Worm (Caenorhabditis elegans) whole organism, dauer: ENCODE results near the gene C34C6.3.

Experiments
- unc-62 ChIP-seq: sonication (generic microtip); optimal IDR thresholded peaks from 2 replicates; lab custom pipeline; 2017; ENCODE audit warnings: missing biosample characterization, missing genetic modification reagents, missing genetic modification characterization

C34C6.3 gene

DNA sequence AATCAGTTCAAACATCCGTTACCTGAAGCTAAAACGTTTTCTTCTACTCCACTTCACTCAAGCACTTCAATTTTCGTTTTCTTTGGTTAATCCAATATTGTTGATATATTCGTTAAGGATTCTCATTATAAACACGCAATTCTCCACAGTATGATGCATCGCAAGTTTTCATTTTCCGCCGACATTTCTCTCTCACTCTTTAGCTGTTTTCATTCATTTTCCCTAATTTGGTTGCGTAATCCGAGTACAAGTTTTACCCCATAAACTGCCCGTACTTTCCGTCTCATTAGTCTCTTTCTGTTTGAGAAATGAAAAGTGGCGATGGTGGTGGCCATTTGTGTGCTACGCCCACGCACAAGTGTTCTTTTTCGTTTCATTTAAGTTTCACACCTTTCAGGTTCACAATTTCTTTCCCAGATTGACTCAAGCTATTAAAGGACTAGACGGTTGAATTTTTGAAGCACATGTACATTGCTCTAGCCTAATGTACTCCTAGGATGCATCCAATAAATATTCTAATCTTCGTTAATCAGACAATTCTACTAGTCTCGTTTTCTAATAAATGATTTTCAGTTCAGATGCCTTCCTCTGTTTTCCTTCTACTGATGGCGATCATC, at the start of gene C34C6.3:
Gene C34C6.3 (plus strand): TSS at position 567 of the 617 bp plus-strand sequence.
- TF ChIP-seq unc-62: no peak

DNA sequence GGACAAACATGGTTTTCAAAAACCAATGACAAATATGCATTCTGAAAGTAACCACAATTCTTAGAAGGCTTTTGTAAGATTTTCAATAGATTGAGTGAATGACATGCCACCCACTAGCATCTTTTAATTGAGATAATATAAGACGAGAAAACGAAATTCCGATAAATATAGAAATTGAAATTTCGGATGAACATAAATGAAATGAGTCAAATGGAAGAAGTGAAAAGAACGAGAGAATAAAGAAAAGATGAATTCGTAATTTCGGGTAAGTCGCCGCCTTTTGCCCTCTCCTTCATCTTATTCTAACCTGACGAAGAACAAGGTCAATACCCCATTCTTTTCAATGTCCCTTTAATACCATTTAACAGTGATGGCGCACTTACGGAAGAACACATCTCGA, 49.3 kb upstream of the C34C6.3 start:
- TF ChIP-seq unc-62: no peak

DNA sequence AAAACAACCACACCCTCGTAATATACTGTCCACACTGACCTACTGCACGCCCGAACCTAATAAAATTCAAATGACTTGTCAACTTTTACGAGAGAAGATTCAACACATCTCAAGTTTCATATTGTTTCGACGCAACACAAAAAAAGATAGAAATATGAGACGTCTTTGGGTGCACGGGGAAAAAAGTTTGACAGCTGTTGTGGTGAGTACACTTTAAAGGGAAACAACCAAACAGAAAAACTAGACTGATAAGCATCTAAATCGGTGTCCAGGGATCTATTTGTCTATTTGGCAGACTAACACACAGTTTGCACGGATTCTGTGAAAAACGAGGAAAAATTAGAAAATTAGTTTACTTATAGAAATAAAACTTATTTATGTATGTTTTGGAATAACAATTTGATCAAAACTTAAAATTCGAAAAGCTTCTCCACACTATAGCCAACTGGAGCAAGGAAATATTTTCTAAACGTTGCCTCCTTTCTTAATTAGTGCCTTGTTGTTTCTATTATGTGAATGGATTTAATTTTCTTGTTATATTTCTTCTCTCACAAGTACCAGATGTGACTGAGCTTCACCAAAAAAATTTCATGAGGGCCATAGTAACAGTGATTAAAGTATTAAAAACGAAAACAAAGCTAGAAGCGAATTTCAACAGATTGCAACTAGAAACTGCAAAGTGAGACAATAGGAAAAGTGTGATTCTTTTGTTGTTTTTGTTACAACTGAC, 47.9 kb upstream of the C34C6.3 start:
- no peak for TF ChIP-seq unc-62

DNA sequence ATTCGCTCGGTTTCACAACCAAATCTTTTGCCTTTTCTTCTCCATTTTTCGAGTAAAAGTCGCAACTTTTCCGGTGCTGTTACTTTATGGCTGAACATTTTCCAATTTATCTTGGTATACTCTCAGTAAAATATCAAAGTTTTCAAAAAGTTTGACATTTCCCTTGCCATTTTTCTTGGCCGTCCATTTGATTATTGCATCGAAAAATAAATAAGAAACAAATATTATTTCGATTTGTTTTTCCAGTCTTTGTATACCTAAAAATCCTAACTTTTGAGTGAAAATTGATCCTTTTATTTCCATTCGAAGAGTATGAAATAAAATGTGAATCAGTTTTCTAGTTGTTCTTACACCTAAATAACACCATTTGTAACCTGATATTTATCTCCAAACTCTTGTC, 45.3 kb upstream of the C34C6.3 start:
- no peak for TF ChIP-seq unc-62

DNA sequence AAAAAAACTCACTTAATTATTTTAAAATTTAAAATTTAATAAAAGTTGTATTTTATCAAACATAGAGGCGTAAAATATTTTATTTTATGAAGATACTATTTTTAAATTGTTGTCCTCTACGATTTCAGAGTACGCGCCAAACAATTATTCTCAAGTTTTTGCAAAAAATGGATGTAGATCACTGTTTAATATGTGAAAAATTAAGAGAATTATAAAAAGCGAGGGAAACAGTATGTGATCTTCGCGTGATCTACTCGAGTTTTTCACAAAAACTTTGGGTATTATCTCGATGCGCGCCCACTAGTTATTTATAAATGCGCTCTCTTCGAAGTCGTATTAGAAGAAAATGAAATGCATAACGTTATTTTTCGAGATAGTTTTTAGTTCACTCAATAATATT, 42.9 kb upstream of the C34C6.3 start:
- no peak for TF ChIP-seq unc-62

DNA sequence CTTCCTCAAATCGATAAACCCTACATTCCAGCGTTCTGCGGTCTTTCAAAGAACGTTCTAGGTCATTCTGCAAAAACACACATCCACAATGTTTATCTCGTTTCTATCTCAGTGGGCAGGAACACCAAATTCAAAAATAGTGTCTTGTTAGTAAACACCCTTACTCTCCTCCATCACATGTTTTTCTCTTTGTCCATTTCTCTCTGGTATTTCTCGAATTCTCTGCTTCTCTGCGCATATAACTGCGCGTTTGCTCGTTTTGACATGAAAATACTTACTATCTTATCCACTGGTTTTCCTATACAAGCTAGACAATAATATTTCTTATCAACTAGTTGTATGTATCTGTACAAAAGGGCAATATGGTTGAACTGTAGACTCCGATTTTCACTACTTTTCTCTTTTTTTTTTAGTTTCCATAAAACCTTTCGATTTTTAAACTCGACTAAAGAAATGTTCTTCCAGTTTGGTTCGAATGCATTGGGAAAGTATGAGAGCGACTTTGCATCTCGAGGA, 41.0 kb upstream of the C34C6.3 start, which contains the start of gene pyr-1:
Gene pyr-1 (plus strand): TSS at position 466 of the 516 bp plus-strand sequence.
- no peak for TF ChIP-seq unc-62

DNA sequence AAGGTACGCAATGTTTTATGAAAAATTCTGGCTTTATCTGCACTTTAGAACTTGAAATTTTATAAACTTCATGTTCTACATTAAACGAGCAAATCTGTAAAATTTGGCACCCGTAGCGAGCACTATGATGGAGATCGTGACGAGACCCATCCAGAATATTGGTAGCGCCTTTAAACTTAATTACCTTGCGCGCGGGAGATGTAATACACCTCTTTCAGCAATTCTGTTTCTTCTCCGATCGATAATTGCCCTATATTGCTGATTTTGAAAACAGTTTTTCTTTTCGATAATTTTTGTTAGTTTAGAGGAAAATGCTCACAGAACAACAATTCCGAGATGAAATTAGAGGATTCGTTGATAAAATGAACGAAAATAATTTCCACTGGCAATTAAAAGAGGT, 32.9 kb upstream of the C34C6.3 start, which contains the start of gene atg-10:
Gene atg-10 (plus strand): TSS at position 301 of the 400 bp plus-strand sequence.
- TF ChIP-seq unc-62: no peak

DNA sequence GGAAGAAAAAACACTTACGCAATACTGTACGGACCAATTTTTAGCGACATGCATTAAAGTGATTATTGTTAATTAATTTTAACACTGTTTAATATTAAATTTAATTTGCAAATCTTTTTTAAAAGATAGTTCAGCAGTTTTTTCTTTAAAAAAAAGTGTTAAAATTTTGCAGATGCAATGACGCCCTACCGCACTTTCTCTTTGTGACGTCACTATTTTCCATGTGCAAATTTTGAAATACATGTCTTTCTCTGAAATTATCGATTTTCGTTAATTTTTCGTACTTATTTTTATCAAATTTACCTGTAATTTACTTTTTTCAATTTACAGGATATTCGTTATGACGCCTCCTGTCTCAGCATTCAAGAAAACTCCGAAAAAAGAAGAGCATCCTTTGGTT, 30.2 kb upstream of the C34C6.3 start, which contains the start of the genes piga-1 and eif-2Bepsilon:
Gene piga-1 (minus strand): TSS at position 174 of the 400 bp plus-strand sequence.
Gene eif-2Bepsilon (plus strand): TSS at position 331 of the 400 bp plus-strand sequence.
- no peak for TF ChIP-seq unc-62

DNA sequence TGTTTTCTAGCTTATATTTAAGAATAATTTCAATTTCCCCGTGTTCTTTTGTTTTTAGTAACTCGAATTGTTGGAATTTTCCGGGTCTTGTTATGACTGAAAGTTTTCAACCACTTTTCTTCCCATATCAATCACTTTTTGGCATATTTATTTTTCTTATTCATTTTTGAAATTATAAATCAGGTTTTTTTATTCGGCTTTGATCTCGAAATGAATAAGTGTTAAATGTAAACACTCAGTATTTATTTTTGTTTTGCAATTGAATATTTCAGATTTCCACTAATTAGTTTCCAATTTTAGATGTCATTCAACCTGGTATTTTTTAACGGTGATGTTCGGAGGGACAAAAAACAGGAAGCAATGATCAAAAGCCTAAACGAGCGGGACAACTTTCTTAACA, 27.2 kb upstream of the C34C6.3 start, which contains the start of gene etc-1:
Gene etc-1 (plus strand): TSS at position 301 of the 400 bp plus-strand sequence.
- TF ChIP-seq unc-62: no peak

DNA sequence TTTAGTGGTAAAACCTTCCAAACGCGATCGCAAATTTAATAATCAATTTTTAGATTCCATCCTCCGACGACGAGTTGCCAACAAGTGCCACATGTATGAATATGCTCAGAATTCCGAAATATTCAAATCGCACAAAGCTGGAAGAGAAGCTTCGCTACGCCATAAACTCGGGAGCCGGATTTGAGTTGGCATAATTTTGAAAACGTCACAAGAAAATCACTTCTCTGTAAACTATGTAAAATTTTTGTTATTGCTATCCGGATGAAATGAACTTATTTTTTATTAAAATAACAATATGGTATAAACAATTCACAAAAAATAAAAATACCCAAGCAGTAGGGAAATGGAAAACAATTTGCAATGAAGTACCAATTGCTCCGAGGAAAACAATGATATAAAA, 22.8 kb upstream of the C34C6.3 start:
- TF ChIP-seq unc-62: no peak

DNA sequence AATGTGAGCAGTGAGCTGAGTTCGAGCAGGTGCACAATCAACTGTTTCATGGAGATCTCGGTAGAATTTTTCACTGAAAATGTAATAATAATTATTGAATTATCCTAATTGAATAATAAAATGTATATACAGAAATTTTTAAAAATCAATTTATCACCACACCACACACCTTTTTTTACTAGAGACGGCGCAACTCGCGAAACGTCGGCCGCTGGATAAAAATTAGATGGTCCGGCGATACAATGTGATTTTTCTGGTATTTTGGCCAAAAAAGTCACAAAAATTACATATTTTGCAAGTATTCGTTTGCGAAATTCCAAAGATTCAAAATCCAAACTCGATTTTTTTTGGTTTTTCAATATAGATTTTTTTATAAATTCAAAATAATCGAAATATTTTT, 20.9 kb upstream of the C34C6.3 start:
- no peak for TF ChIP-seq unc-62

DNA sequence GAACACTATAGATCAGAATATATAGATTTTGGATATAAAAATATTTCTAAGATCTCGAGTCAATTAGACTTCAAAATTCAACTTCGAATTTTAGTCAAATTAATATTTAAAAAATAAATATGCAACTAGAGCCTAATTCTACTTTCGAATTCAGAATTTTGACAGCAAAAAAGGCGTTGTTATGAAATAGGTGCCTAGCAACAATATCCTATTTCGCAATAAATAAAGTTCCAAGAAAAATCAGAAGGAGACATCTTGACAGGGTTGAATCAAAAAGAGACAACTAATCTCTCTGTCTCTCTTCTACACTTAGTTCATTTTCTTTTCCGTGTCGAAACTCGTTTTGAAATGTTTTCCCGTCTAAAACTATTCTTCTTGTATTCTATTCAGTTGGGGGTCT, 16.3 kb upstream of the C34C6.3 start:
- TF ChIP-seq unc-62: no peak

DNA sequence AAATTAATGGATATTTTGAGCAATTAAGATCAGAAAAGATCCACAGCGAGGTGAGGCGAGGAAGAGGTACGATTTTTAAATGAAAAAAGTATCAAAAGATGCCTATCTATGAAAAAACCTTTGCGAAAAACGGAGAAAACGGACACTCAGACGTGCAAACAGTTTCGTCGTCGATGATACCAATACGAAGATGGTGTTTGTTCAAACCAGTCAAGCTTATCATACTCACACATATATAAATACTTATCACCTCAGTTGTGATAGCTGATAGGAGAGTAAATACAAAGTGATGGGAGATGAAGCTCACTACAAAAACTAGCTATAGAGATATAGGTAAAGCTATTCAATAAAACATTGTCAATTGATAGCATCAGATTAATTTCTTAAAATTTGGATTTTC, 11.9 kb upstream of the C34C6.3 start:
- TF ChIP-seq unc-62: no peak

DNA sequence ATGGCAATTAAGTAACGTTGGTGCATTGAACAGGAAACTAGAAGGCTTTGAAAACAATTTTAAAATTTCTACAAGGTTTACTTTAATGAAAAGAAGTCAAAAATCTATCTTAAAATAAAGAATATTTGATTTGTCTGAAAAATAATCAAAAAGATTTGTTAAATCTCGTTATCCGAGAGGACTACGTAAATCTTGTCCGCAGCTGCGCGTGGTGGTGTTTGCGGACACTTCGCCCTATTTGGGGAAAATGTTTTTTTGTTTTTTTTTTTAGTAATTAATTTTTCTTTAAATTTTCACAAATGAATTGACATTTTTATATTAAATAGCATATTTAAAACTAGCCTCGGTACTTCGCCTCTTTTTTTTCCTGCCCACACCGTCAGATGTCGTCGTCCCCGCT, 7.8 kb upstream of the C34C6.3 start:
- no peak for TF ChIP-seq unc-62

DNA sequence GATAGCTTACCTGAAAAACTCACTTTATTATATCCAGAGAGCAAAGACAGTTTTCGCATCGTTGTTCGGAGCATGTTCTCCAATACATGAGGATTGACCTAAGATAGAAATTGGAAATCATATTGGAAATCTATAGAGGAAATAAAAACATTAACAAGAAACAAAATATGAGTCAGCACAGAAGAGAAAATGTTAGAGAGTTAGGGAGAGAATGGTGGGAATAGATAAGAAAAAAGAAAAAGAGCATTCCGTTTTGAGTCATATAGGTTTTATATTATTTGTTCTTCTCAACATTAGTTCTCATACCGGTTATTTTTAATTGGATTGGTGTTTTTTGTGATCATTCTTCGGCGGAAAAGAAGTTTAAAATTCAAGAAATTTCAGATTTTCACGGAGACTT, 6.9 kb upstream of the C34C6.3 start, which contains the start of gene hgap-2:
Gene hgap-2 (minus strand): TSS at position 101 of the 400 bp plus-strand sequence.
- TF ChIP-seq unc-62: no peak

DNA sequence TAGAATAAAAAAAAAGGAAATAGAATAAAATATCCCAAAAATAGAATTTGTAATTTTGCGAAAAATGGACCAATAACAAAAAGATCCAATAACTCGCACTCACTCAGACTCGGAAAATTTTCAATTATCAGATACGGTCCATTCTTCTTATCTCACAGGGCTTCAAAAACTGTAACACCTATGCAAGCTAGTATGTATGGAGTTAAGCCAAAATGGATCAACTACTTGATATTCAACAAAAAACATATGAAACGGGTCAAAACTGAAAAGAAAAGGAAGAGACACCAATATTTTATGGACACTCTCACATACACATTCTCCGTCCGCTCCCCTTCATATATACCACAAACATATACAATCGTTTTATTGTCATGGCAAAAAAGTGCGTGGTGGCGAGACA, 6.1 kb upstream of the C34C6.3 start, which contains the start of gene C34C6.9:
Gene C34C6.9 (plus strand): TSS at position 301 of the 400 bp plus-strand sequence.
- no peak for TF ChIP-seq unc-62

DNA sequence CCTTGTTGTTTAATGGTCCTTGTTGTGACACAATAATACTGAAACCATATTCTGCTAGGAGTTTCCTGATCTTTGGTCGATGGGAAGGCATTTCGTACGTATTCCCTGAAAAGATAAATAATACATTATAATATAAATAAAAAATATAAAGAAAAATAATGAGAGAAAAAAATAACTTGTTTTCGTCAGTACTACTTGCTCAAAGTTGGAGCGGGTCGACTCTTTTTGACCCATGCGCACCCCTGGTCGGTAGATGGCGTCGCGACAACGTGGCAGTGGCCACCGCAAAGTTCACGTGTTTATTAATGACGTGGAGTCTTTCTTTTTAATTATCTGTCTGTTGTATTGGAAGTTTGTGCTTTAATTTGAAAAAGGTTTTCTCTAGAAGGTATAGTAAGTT, 4.1 kb downstream of the C34C6.3 start, which contains the start of gene C34C6.10:
Gene C34C6.10 (minus strand): TSS at position 101 of the 400 bp plus-strand sequence.
- no peak for TF ChIP-seq unc-62
